Worm (Caenorhabditis elegans) whole organism, L4 larva: Measurements from ENCODE around the gene cyy-1.
A peak's percentile ranks its signal among the peaks of the same experiment; 100 is the strongest.

ENCODE experiments used
- D1046.2 ChIP-seq: fragments of 200-800 bp; sonication (Bioruptor generic); IDR thresholded peaks from 2 replicates; pipeline ENCODE4 v1.3.6; 2022; ENCODE audit warnings: missing genetic modification characterization, missing compliant biosample characterization
- F44E2.7 ChIP-seq: fragments of 200-800 bp; sonication (Bioruptor generic); IDR thresholded peaks from 2 replicates; pipeline ENCODE4 v2.1.2; 2022; ENCODE audit warnings: missing genetic modification characterization, missing compliant biosample characterization
- T26A8.4 ChIP-seq: fragments of 200-800 bp; sonication (Bioruptor generic); IDR thresholded peaks from 2 replicates; pipeline ENCODE4 v1.3.6; 2022; ENCODE audit warnings: missing genetic modification characterization, missing compliant biosample characterization
- Y5F2A.4 ChIP-seq: fragments of 200-800 bp; sonication (Bioruptor generic); optimal IDR thresholded peaks from 2 replicates; lab custom pipeline; 2018; ENCODE audit warnings: mild to moderate bottlenecking, missing genetic modification characterization, missing compliant biosample characterization
- Y75B8A.6 ChIP-seq: fragments of 200-800 bp; sonication (Bioruptor generic); IDR thresholded peaks from 2 replicates; pipeline ENCODE4 v1.3.6; 2022; ENCODE audit warnings: missing genetic modification reagents, missing genetic modification characterization, missing compliant biosample characterization
- aha-1 ChIP-seq: fragments of 150-350 bp; peaks from one replicate; lab custom pipeline; 2014; ENCODE audit warnings: missing biosample characterization, missing genetic modification characterization
- aly-2 ChIP-seq: sonication (generic microtip); optimal IDR thresholded peaks from 2 replicates; lab custom pipeline; 2018; ENCODE audit warnings: missing biosample characterization, missing genetic modification characterization
- attf-4 ChIP-seq: sonication (generic microtip); optimal IDR thresholded peaks from 3 replicates; lab custom pipeline; 2017; ENCODE audit warnings: missing biosample characterization, missing genetic modification characterization
- ceh-28 ChIP-seq: fragments of 150-350 bp; optimal IDR thresholded peaks from 2 replicates; lab custom pipeline; 2014; ENCODE audit warnings: missing biosample characterization, missing genetic modification reagents, missing genetic modification characterization
- ceh-32 ChIP-seq: sonication (generic microtip); optimal IDR thresholded peaks from 2 replicates; lab custom pipeline; 2016; ENCODE audit warnings: mild to moderate bottlenecking, missing genetic modification characterization, missing compliant biosample characterization; ENCODE audit not compliant: poor library complexity
- ceh-62 ChIP-seq: sonication (generic microtip); optimal IDR thresholded peaks from 2 replicates; lab custom pipeline; 2017; ENCODE audit warnings: missing biosample characterization, missing genetic modification characterization
- ces-1 ChIP-seq: fragments of 150-350 bp; sonication (generic microtip); optimal IDR thresholded peaks from 4 replicates; lab custom pipeline; 2014; ENCODE audit warnings: missing biosample characterization, missing genetic modification reagents, missing genetic modification characterization
- daf-16 ChIP-seq, 3 experiments: sonication (generic microtip); optimal IDR thresholded peaks; 2 replicates each; lab custom pipeline; 2016 to 2017; ENCODE audit warnings: missing genetic modification characterization in 3 of 3, missing genetic modification reagents in 3 of 3, mild to moderate bottlenecking in 2 of 3, missing compliant biosample characterization in 2 of 3, missing biosample characterization in 1 of 3, moderate library complexity in 1 of 3
- dmd-9 ChIP-seq: fragments of 200-800 bp; sonication (Bioruptor generic); IDR thresholded peaks from 2 replicates; pipeline ENCODE4 v1.3.6; 2022; ENCODE audit warnings: missing genetic modification reagents, missing genetic modification characterization, missing compliant biosample characterization
- dpl-1 ChIP-seq: fragments of 150-350 bp; optimal IDR thresholded peaks from 2 replicates; lab custom pipeline; 2014; ENCODE audit warnings: missing biosample characterization, missing genetic modification reagents, missing genetic modification characterization
- dve-1 ChIP-seq: sonication (generic microtip); optimal IDR thresholded peaks from 2 replicates; lab custom pipeline; 2017; ENCODE audit warnings: antibody characterized with exemption, mild to moderate bottlenecking, missing genetic modification characterization, missing compliant biosample characterization; ENCODE audit not compliant: insufficient read depth
- fkh-10 ChIP-seq: fragments of 150-350 bp; optimal IDR thresholded peaks from 2 replicates; lab custom pipeline; 2014; ENCODE audit warnings: missing biosample characterization, missing genetic modification reagents, missing genetic modification characterization
- fos-1 ChIP-seq: fragments of 150-350 bp; optimal IDR thresholded peaks from 2 replicates; lab custom pipeline; 2014; ENCODE audit warnings: missing biosample characterization, missing genetic modification characterization
- gei-8 ChIP-seq: fragments of 200-800 bp; sonication (Bioruptor generic); optimal IDR thresholded peaks from 2 replicates; lab custom pipeline; 2018; ENCODE audit warnings: mild to moderate bottlenecking, missing genetic modification characterization, missing compliant biosample characterization
- hlh-11 ChIP-seq: fragments of 200-800 bp; sonication (Bioruptor generic); optimal IDR thresholded peaks from 2 replicates; lab custom pipeline; 2018; ENCODE audit warnings: mild to moderate bottlenecking, missing genetic modification characterization, missing compliant biosample characterization
- hmg-1.1 ChIP-seq: fragments of 200-800 bp; sonication (Bioruptor generic); IDR thresholded peaks from 2 replicates; pipeline ENCODE4 v1.3.6; 2022; ENCODE audit warnings: missing genetic modification reagents, missing genetic modification characterization, missing compliant biosample characterization
- jun-1 ChIP-seq: fragments of 150-350 bp; optimal IDR thresholded peaks from 2 replicates; lab custom pipeline; 2014; ENCODE audit warnings: missing biosample characterization, missing genetic modification reagents, missing genetic modification characterization
- lin-38 ChIP-seq: fragments of 200-800 bp; sonication (Bioruptor generic); IDR thresholded peaks from 2 replicates; pipeline ENCODE4 v1.3.6; 2022; ENCODE audit warnings: missing genetic modification reagents, missing genetic modification characterization, missing compliant biosample characterization
- lin-39 ChIP-seq: fragments of 150-350 bp; optimal IDR thresholded peaks from 2 replicates; lab custom pipeline; 2014; ENCODE audit warnings: missing biosample characterization, missing genetic modification reagents, missing genetic modification characterization
- lir-3 ChIP-seq: sonication (generic microtip); optimal IDR thresholded peaks from 2 replicates; lab custom pipeline; 2016; ENCODE audit warnings: mild to moderate bottlenecking, missing genetic modification characterization, missing compliant biosample characterization
- mdl-1 ChIP-seq, 2 experiments: fragments of 150-350 bp in 1 of 2; sonication (generic microtip) in 1 of 2; optimal IDR thresholded peaks; 2 replicates each; lab custom pipeline; 2014 to 2017; ENCODE audit warnings: missing biosample characterization in 2 of 2, missing genetic modification characterization in 2 of 2
- mdt-29 ChIP-seq: fragments of 200-800 bp; sonication (Bioruptor generic); IDR thresholded peaks from 2 replicates; pipeline ENCODE4 v1.3.6; 2022; ENCODE audit warnings: missing genetic modification reagents, missing genetic modification characterization, missing compliant biosample characterization
- mep-1 ChIP-seq: fragments of 150-350 bp; sonication (generic microtip); optimal IDR thresholded peaks from 3 replicates; lab custom pipeline; 2014; ENCODE audit warnings: missing biosample characterization, missing genetic modification characterization
- mxl-2 ChIP-seq: fragments of 200-800 bp; sonication (Bioruptor generic); conservative IDR thresholded peaks from 2 replicates; pipeline ENCODE4 v1.3.6; 2022; ENCODE audit warnings: missing genetic modification reagents, missing genetic modification characterization, missing compliant biosample characterization
- nhr-10 ChIP-seq: fragments of 150-350 bp; optimal IDR thresholded peaks from 2 replicates; lab custom pipeline; 2014; ENCODE audit warnings: missing biosample characterization, missing genetic modification characterization
- nhr-102 ChIP-seq: sonication (generic microtip); optimal IDR thresholded peaks from 2 replicates; lab custom pipeline; 2016; ENCODE audit warnings: mild to moderate bottlenecking, missing genetic modification characterization, moderate library complexity, missing compliant biosample characterization
- nhr-111 ChIP-seq: fragments of 200-800 bp; sonication (Bioruptor generic); optimal IDR thresholded peaks from 2 replicates; lab custom pipeline; 2018; ENCODE audit warnings: mild to moderate bottlenecking, missing genetic modification characterization, missing compliant biosample characterization
- nhr-77 ChIP-seq: fragments of 150-350 bp; optimal IDR thresholded peaks from 2 replicates; lab custom pipeline; 2014; ENCODE audit warnings: missing biosample characterization, missing genetic modification characterization
- php-3 ChIP-seq: fragments of 200-800 bp; sonication (Bioruptor generic); IDR thresholded peaks from 2 replicates; pipeline ENCODE4 v1.3.6; 2022; ENCODE audit warnings: missing genetic modification reagents, missing genetic modification characterization, missing compliant biosample characterization
- pqm-1 ChIP-seq: sonication (generic microtip); optimal IDR thresholded peaks from 2 replicates; lab custom pipeline; 2017; ENCODE audit warnings: missing biosample characterization, missing genetic modification characterization
- rbr-2 ChIP-seq: sonication (generic microtip); optimal IDR thresholded peaks from 2 replicates; lab custom pipeline; 2016; ENCODE audit warnings: missing genotype, missing genetic modification characterization, missing compliant biosample characterization
- saeg-2 ChIP-seq: fragments of 200-800 bp; sonication (Bioruptor generic); IDR thresholded peaks from 2 replicates; pipeline ENCODE4 v1.3.6; 2022; ENCODE audit warnings: missing genetic modification reagents, missing genetic modification characterization, missing compliant biosample characterization
- sdz-12 ChIP-seq: fragments of 200-800 bp; sonication (Bioruptor generic); optimal IDR thresholded peaks from 2 replicates; lab custom pipeline; 2018; ENCODE audit warnings: mild to moderate bottlenecking, missing genetic modification characterization, missing compliant biosample characterization
- set-16 ChIP-seq: fragments of 200-800 bp; sonication (Bioruptor generic); IDR thresholded peaks from 2 replicates; pipeline ENCODE4 v1.3.6; 2022; ENCODE audit warnings: missing genetic modification reagents, missing genetic modification characterization, missing compliant biosample characterization
- skn-1 ChIP-seq: fragments of 150-350 bp; optimal IDR thresholded peaks from 2 replicates; lab custom pipeline; 2014; ENCODE audit warnings: missing biosample characterization, missing genetic modification characterization
- snpc-1.2 ChIP-seq: fragments of 200-800 bp; sonication (Bioruptor generic); IDR thresholded peaks from 2 replicates; pipeline ENCODE4 v1.3.6; 2022; ENCODE audit warnings: missing genetic modification reagents, missing genetic modification characterization, missing compliant biosample characterization
- snpc-4 ChIP-seq: fragments of 150-350 bp; optimal IDR thresholded peaks from 2 replicates; lab custom pipeline; 2014; ENCODE audit warnings: missing biosample characterization, missing genetic modification characterization
- spr-1 ChIP-seq: sonication (generic microtip); optimal IDR thresholded peaks from 2 replicates; lab custom pipeline; 2016; ENCODE audit warnings: mild to moderate bottlenecking, missing genetic modification characterization, missing compliant biosample characterization
- tra-1 ChIP-seq: fragments of 200-800 bp; sonication (Bioruptor generic); IDR thresholded peaks from 2 replicates; pipeline ENCODE4 v1.3.6; 2022; ENCODE audit warnings: missing genetic modification reagents, missing genetic modification characterization, missing compliant biosample characterization
- unc-130 ChIP-seq: sonication (generic microtip); optimal IDR thresholded peaks from 2 replicates; lab custom pipeline; 2016; ENCODE audit warnings: missing genetic modification reagents, missing genetic modification characterization, missing compliant biosample characterization
- unc-62 ChIP-seq, 3 experiments: fragments of 150-350 bp in 1 of 3; sonication (generic microtip); optimal IDR thresholded peaks in 2 of 3; peaks in 1 of 3; 1 replicate in 1 of 3; 2 replicates in 2 of 3; lab custom pipeline; 2014 to 2017; ENCODE audit warnings: missing biosample characterization in 3 of 3, missing genetic modification characterization in 3 of 3, missing genetic modification reagents in 3 of 3, missing genotype in 1 of 3
- vab-7 ChIP-seq: fragments of 200-800 bp; sonication (Bioruptor generic); IDR thresholded peaks from 2 replicates; pipeline ENCODE4 v1.3.6; 2022; ENCODE audit warnings: missing genetic modification reagents, missing genetic modification characterization, missing compliant biosample characterization
- zag-1 ChIP-seq: fragments of 150-350 bp; optimal IDR thresholded peaks from 2 replicates; lab custom pipeline; 2014; ENCODE audit warnings: missing biosample characterization, missing genetic modification characterization
- zfp-2 ChIP-seq: sonication (generic microtip); optimal IDR thresholded peaks from 2 replicates; lab custom pipeline; 2016; ENCODE audit warnings: mild to moderate bottlenecking, missing genetic modification characterization, missing compliant biosample characterization
- zip-2 ChIP-seq: fragments of 150-350 bp; optimal IDR thresholded peaks from 2 replicates; lab custom pipeline; 2014; ENCODE audit warnings: missing biosample characterization, missing genetic modification characterization
- ztf-11 ChIP-seq: fragments of 150-350 bp; optimal IDR thresholded peaks from 2 replicates; lab custom pipeline; 2014; ENCODE audit warnings: missing biosample characterization, missing genetic modification characterization
- ztf-7 ChIP-seq: fragments of 150-350 bp; optimal IDR thresholded peaks from 2 replicates; lab custom pipeline; 2014; ENCODE audit warnings: missing biosample characterization, missing genetic modification characterization

The cyy-1 gene

ce11 chrIII:8358213-8358672, 47.4 kb upstream of the cyy-1 start, which contains the start of the genes R05D3.8 and rfp-1 (continued):
- TF ChIP-seq ceh-62 (no peak), saeg-2 (no peak), pqm-1 (tag; lab: Kevin White, UChicago) (peak; percentile 3), set-16 (GFP tag; lab: Robert Waterston, UW) (no peak), lin-38 (GFP tag; lab: Robert Waterston, UW) (peak; percentile 65), F44E2.7 (GFP tag; lab: Robert Waterston, UW) (no peak), fos-1 (tag; lab: Kevin White, UChicago) (no peak), D1046.2 (GFP tag; lab: Robert Waterston, UW) (no peak), Y75B8A.6 (no peak), zag-1 (tag; lab: Kevin White, UChicago) (no peak), ztf-7 (no peak), ztf-11 (tag; lab: Kevin White, UChicago) (no peak), lin-39 (tag; lab: Kevin White, UChicago) (no peak), unc-130 (GFP tag; lab: Kevin White, UChicago) (peak; percentile 74), dmd-9 (GFP tag; lab: Robert Waterston, UW) (no peak), attf-4 (tag; lab: Kevin White, UChicago) (no peak), mdl-1 (tag; optimal IDR thresholded peaks at IDR 0.05; lab: Kevin White, UChicago) (peak in 1 of 2 experiments; percentile 28), T26A8.4 (GFP tag; lab: Robert Waterston, UW) (peak; percentile 45; the same call in 1 of the 2 replicates), zfp-2 (tag; lab: Kevin White, UChicago) (no peak), spr-1 (tag; lab: Kevin White, UChicago) (no peak), nhr-111 (GFP tag; lab: Kevin White, UChicago) (no peak), aly-2 (no peak), ceh-28 (tag; lab: Kevin White, UChicago) (no peak), jun-1 (tag; lab: Kevin White, UChicago) (no peak), unc-62 (GFP tag; optimal IDR thresholded peaks at IDR 0.05 in 1 of 2; lab: Kevin White, UChicago) (peak in 1 of 2 experiments; percentile 99), unc-62 (tag; optimal IDR thresholded peaks at IDR 0.05; lab: Kevin White, UChicago) (no peak), sdz-12 (GFP tag; lab: Kevin White, UChicago) (no peak), nhr-102 (tag; lab: Kevin White, UChicago) (no peak), snpc-1.2 (GFP tag; lab: Robert Waterston, UW) (no peak), ceh-32 (tag; lab: Kevin White, UChicago) (no peak), hmg-1.1 (GFP tag; lab: Robert Waterston, UW) (no peak; the same call in 1 of the 2 replicates), vab-7 (GFP tag; lab: Robert Waterston, UW) (no peak), zip-2 (tag; lab: Kevin White, UChicago) (no peak), mxl-2 (GFP tag; lab: Robert Waterston, UW) (no peak), fkh-10 (GFP tag; lab: Kevin White, UChicago) (peak; percentile 36), gei-8 (GFP tag; lab: Kevin White, UChicago) (no peak), rbr-2 (tag; lab: Kevin White, UChicago) (peak; percentile 43), dpl-1 (GFP tag; lab: Kevin White, UChicago) (peak; percentile 87), snpc-4 (tag; lab: Kevin White, UChicago) (no peak), lir-3 (tag; lab: Kevin White, UChicago) (no peak), ces-1 (GFP tag; lab: Kevin White, UChicago) (no peak), mep-1 (tag; lab: Kevin White, UChicago) (peak; percentile 87), php-3 (GFP tag; lab: Robert Waterston, UW) (no peak), dve-1 (peak; percentile 90), nhr-77 (tag; lab: Kevin White, UChicago) (peak; percentile 91), tra-1 (0 out of 2 replicates have a peak, but pooled peaks have one; percentile 22), mdt-29 (GFP tag; lab: Robert Waterston, UW) (no peak), skn-1 (no peak), aha-1 (tag; lab: Kevin White, UChicago) (peak; percentile 44), daf-16 (GFP tag; optimal IDR thresholded peaks at IDR 0.05; lab: Kevin White, UChicago) (no peak), daf-16 (tag; optimal IDR thresholded peaks at IDR 0.05; lab: Kevin White, UChicago) (peak; percentile 51), Y5F2A.4 (GFP tag; lab: Kevin White, UChicago) (no peak), nhr-10 (tag; lab: Kevin White, UChicago) (no peak), hlh-11 (tag; lab: Kevin White, UChicago) (peak; percentile 60)
